Fruit fly (Drosophila melanogaster) whole organism, embryonic: ENCODE data around the gene Ugt35A1.

ENCODE experiments used
- BtbVII ChIP-seq: fragments of 200-800 bp; sonication (Bioruptor generic); optimal IDR thresholded peaks from 3 replicates; lab custom pipeline; 2017; ENCODE audit warnings: missing biosample characterization, mild to moderate bottlenecking, missing genetic modification characterization
- CG12219 ChIP-seq: fragments of 200-800 bp; sonication (Bioruptor generic); optimal IDR thresholded peaks from 3 replicates; lab custom pipeline; 2018; ENCODE audit warnings: missing biosample characterization, mild to moderate bottlenecking, missing genetic modification characterization
- CG12769 ChIP-seq: fragments of 200-800 bp; sonication (Bioruptor generic); optimal IDR thresholded peaks from 2 replicates; lab custom pipeline; 2019; ENCODE audit warnings: missing biosample characterization, mild to moderate bottlenecking, missing genetic modification characterization, moderate library complexity
- CG12942 ChIP-seq: fragments of 200-800 bp; sonication (Bioruptor generic); optimal IDR thresholded peaks from 3 replicates; lab custom pipeline; 2016; ENCODE audit warnings: missing biosample characterization, missing genetic modification characterization
- CG13287 ChIP-seq: fragments of 200-800 bp; sonication (Bioruptor generic); IDR thresholded peaks from 2 replicates; pipeline ENCODE4 v1.3.6; 2022; ENCODE audit warnings: missing biosample characterization, missing genetic modification characterization; ENCODE audit not compliant: partially characterized antibody
- CG14014 ChIP-seq: fragments of 200-800 bp; sonication (Bioruptor generic); IDR thresholded peaks from 2 replicates; pipeline ENCODE4 v1.3.6; 2022; ENCODE audit warnings: missing biosample characterization, missing genetic modification characterization
- CG15269 ChIP-seq: fragments of 200-800 bp; sonication (Bioruptor generic); optimal IDR thresholded peaks from 2 replicates; lab custom pipeline; 2018; ENCODE audit warnings: missing biosample characterization, mild to moderate bottlenecking, missing genetic modification characterization, moderate library complexity
- CG15514 ChIP-seq: fragments of 200-800 bp; sonication (Bioruptor generic); optimal IDR thresholded peaks from 3 replicates; lab custom pipeline; 2017; ENCODE audit warnings: missing biosample characterization, missing genetic modification characterization, mild to moderate bottlenecking, moderate library complexity, missing genetic modification reagents
- CG2116 ChIP-seq: fragments of 200-800 bp; sonication (Bioruptor generic); optimal IDR thresholded peaks from 3 replicates; lab custom pipeline; 2018; ENCODE audit warnings: missing biosample characterization, mild to moderate bottlenecking, missing genetic modification characterization
- CG3281 ChIP-seq: fragments of 200-800 bp; sonication (Bioruptor generic); optimal IDR thresholded peaks from 3 replicates; lab custom pipeline; 2017; ENCODE audit warnings: missing biosample characterization, mild to moderate bottlenecking, missing genetic modification characterization
- CG34376 ChIP-seq: fragments of 200-800 bp; sonication (Bioruptor generic); optimal IDR thresholded peaks from 2 replicates; lab custom pipeline; 2018; ENCODE audit warnings: missing biosample characterization, mild to moderate bottlenecking, missing genetic modification characterization
- CG42726 ChIP-seq: fragments of 200-800 bp; sonication (Bioruptor generic); IDR thresholded peaks from 2 replicates; pipeline ENCODE4 v1.3.6; 2022; ENCODE audit warnings: missing biosample characterization, missing genetic modification characterization; ENCODE audit not compliant: partially characterized antibody
- CG7357 ChIP-seq: fragments of 200-800 bp; sonication (Bioruptor generic); IDR thresholded peaks from 3 replicates; pipeline ENCODE4 v1.3.6; 2022; ENCODE audit warnings: missing biosample characterization, missing genetic modification characterization
- CG9932 ChIP-seq: fragments of 200-800 bp; sonication (Bioruptor generic); IDR thresholded peaks from 2 replicates; pipeline ENCODE4 v1.3.6; 2022; ENCODE audit warnings: missing biosample characterization, missing genetic modification characterization
- Dll ChIP-seq: fragments of 200-800 bp; sonication (Bioruptor generic); IDR thresholded peaks from 4 replicates; pipeline ENCODE4 v1.3.6; 2022; ENCODE audit warnings: missing biosample characterization, missing genetic modification characterization; ENCODE audit not compliant: partially characterized antibody
- GATAe ChIP-seq: fragments of 200-800 bp; sonication (Bioruptor generic); conservative IDR thresholded peaks from 2 replicates; pipeline ENCODE4 v1.3.6; 2022; ENCODE audit warnings: missing biosample characterization, missing genetic modification characterization
- Jarid2 ChIP-seq: fragments of 200-800 bp; sonication (Bioruptor generic); optimal IDR thresholded peaks from 3 replicates; lab custom pipeline; 2017; ENCODE audit warnings: mild to moderate bottlenecking, missing biosample characterization, missing genetic modification reagents, missing genetic modification characterization
- MBD-R2 ChIP-seq: fragments of 200-800 bp; sonication (Bioruptor generic); IDR thresholded peaks from 2 replicates; pipeline ENCODE4 v1.3.6; 2022; ENCODE audit warnings: missing biosample characterization, missing genetic modification characterization
- Meics ChIP-seq: fragments of 200-800 bp; sonication (Bioruptor generic); optimal IDR thresholded peaks from 2 replicates; lab custom pipeline; 2017; ENCODE audit warnings: missing biosample characterization, mild to moderate bottlenecking, missing genetic modification characterization
- NFAT ChIP-seq: fragments of 200-800 bp; sonication (Bioruptor generic); IDR thresholded peaks from 2 replicates; pipeline ENCODE4 v1.3.6; 2022; ENCODE audit warnings: missing biosample characterization, missing genetic modification characterization
- Pdp1 ChIP-seq, 2 experiments: fragments of 200-800 bp; sonication (Bioruptor generic); optimal IDR thresholded peaks; 3 replicates each; lab custom pipeline; 2016; ENCODE audit warnings: missing biosample characterization in 2 of 2, missing genetic modification characterization in 2 of 2, mild to moderate bottlenecking in 1 of 2, moderate library complexity in 1 of 2
- caup ChIP-seq: fragments of 200-800 bp; sonication (Bioruptor generic); optimal IDR thresholded peaks from 3 replicates; lab custom pipeline; 2017; ENCODE audit warnings: missing biosample characterization, mild to moderate bottlenecking, missing genetic modification characterization, moderate library complexity; ENCODE audit not compliant: severe bottlenecking
- chinmo ChIP-seq: fragments of 200-800 bp; sonication (Bioruptor generic); IDR thresholded peaks from 4 replicates; pipeline ENCODE4 v1.3.6; 2022; ENCODE audit warnings: missing biosample characterization, missing genetic modification characterization; ENCODE audit not compliant: partially characterized antibody
- cwo ChIP-seq: fragments of 200-800 bp; sonication (Bioruptor generic); optimal IDR thresholded peaks from 3 replicates; lab custom pipeline; 2017; ENCODE audit warnings: missing biosample characterization, missing genetic modification characterization, mild to moderate bottlenecking, moderate library complexity, missing genetic modification reagents
- danr ChIP-seq: fragments of 200-800 bp; sonication (Bioruptor generic); IDR thresholded peaks from 2 replicates; pipeline ENCODE4 v1.3.6; 2022; ENCODE audit warnings: missing biosample characterization, missing genetic modification characterization
- exex ChIP-seq: fragments of 200-800 bp; sonication (Bioruptor generic); optimal IDR thresholded peaks from 4 replicates; lab custom pipeline; 2018; ENCODE audit warnings: missing biosample characterization, mild to moderate bottlenecking, missing genetic modification characterization, moderate library complexity
- fru ChIP-seq: fragments of >200 bp; optimal IDR thresholded peaks from 2 replicates; lab custom pipeline; 2017
- grn ChIP-seq: fragments of 200-800 bp; sonication (Bioruptor generic); optimal IDR thresholded peaks from 3 replicates; lab custom pipeline; 2017; ENCODE audit warnings: missing biosample characterization, missing genetic modification characterization
- insv ChIP-seq, 2 experiments: fragments of 200-800 bp; sonication (Bioruptor generic); optimal IDR thresholded peaks; 3 replicates each; lab custom pipeline; 2016 to 2018; ENCODE audit warnings: missing biosample characterization in 2 of 2, missing genetic modification characterization in 2 of 2
- kni ChIP-seq: fragments of 200-800 bp; sonication (Bioruptor generic); optimal IDR thresholded peaks from 3 replicates; lab custom pipeline; 2017; ENCODE audit warnings: mild to moderate bottlenecking, missing biosample characterization, missing genetic modification reagents, missing genetic modification characterization
- mirr ChIP-seq: fragments of 200-800 bp; sonication (Bioruptor generic); optimal IDR thresholded peaks from 3 replicates; lab custom pipeline; 2018; ENCODE audit warnings: missing biosample characterization, mild to moderate bottlenecking, missing genetic modification characterization
- pan ChIP-seq, 4 experiments: fragments of >200 bp in 3 of 4; fragments of 200-800 bp in 1 of 4; sonication (Bioruptor generic) in 1 of 4; optimal IDR thresholded peaks in 3 of 4; IDR thresholded peaks in 1 of 4; 2 replicates each; pipeline versions ENCODE4 v1.3.6 to Lab custom; 2017 to 2022; ENCODE audit warnings: missing biosample characterization in 2 of 4, missing genetic modification characterization in 2 of 4, mixed read lengths in 1 of 4
- psq ChIP-seq: fragments of 200-800 bp; sonication (Bioruptor generic); optimal IDR thresholded peaks from 2 replicates; lab custom pipeline; 2017; ENCODE audit warnings: missing biosample characterization, missing genetic modification characterization
- schlank ChIP-seq: fragments of 200-800 bp; sonication (Bioruptor generic); optimal IDR thresholded peaks from 2 replicates; lab custom pipeline; 2018; ENCODE audit warnings: missing biosample characterization, mild to moderate bottlenecking, missing genetic modification characterization
- sens ChIP-seq: fragments of 200-800 bp; sonication (Bioruptor generic); peaks from one replicate; lab custom pipeline; 2016; ENCODE audit warnings: missing biosample characterization, missing genetic modification characterization
- sug ChIP-seq: fragments of 200-800 bp; optimal IDR thresholded peaks from 2 replicates; lab custom pipeline; 2019; ENCODE audit warnings: missing biosample characterization, mild to moderate bottlenecking, missing genetic modification characterization, moderate library complexity
- vvl ChIP-seq: fragments of 200-800 bp; sonication (Bioruptor generic); IDR thresholded peaks from 2 replicates; pipeline ENCODE4 v1.3.6; 2022; ENCODE audit warnings: missing biosample characterization, missing genetic modification characterization
- zen2 ChIP-seq: fragments of 200-800 bp; sonication (Bioruptor generic); IDR thresholded peaks from 3 replicates; pipeline ENCODE4 v1.3.6; 2022; ENCODE audit warnings: missing biosample characterization, missing genetic modification characterization; ENCODE audit not compliant: partially characterized antibody

The Ugt35A1 gene

DNA sequence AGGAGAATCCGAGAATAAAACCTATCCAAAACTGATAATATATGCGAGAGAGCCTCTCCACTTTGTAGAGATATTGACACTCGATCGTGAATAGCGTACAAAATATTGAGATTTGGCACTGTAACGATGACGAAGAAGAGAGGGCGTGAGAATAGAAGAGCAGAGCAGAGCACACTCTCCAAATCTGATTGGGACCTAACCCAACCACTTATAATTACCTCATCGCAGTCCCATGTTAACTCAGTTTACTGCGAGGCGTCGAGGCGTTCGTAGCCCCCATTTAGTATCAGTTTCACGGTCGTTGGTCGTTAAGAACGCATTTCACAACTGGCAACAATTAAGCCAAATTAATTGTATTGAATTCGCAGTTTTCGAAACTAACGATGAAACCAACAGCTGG lies 15.6 kb downstream of the Ugt35A1 start, which contains the start of gene Ugt302C1 (continued):
- TF ChIP-seq CG14014 (GFP tag; lab: Robert Waterston, UW) (0 out of 2 replicates have a peak, but pooled peaks have one; percentile 40), CG9932 (GFP tag; lab: Robert Waterston, UW) (0 out of 2 replicates have a peak, but pooled peaks have one; percentile 10), CG42726 (GFP tag; lab: Robert Waterston, UW) (0 out of 2 replicates have a peak, but pooled peaks have one; percentile 11), Jarid2 (GFP tag; lab: Kevin White, UChicago) (peak; percentile 92), Pdp1 (GFP tag; optimal IDR thresholded peaks at IDR 0.05; lab: Kevin White, UChicago) (peak in 1 of 2 experiments; percentile 90), Dll (peak; percentile 44; the same call in 1 of the 4 replicates), CG12769 (peak; percentile 57), MBD-R2 (GFP tag; lab: Robert Waterston, UW) (peak; percentile 29; the same call in 1 of the 2 replicates), NFAT (GFP tag; lab: Robert Waterston, UW) (peak; percentile 56; the same call in 1 of the 2 replicates), insv (GFP tag; optimal IDR thresholded peaks at IDR 0.05; lab: Kevin White, UChicago) (peak in 1 of 2 experiments; percentile 13), zen2 (GFP tag; lab: Robert Waterston, UW) (0 out of 3 replicates have a peak, but pooled peaks have one; percentile 43), CG7357 (GFP tag; lab: Robert Waterston, UW) (no peak), BtbVII (GFP tag; lab: Kevin White, UChicago) (peak; percentile 34), sens (GFP tag; lab: Kevin White, UChicago) (peak; percentile 49), CG15514 (GFP tag; lab: Kevin White, UChicago) (peak; percentile 7), CG15269 (tag; lab: Kevin White, UChicago) (peak; percentile 8), grn (GFP tag; lab: Kevin White, UChicago) (peak; percentile 46), CG13287 (GFP tag; lab: Robert Waterston, UW) (peak; percentile 62; the same call in 1 of the 2 replicates), CG12219 (GFP tag; lab: Kevin White, UChicago) (no peak), kni (GFP tag; lab: Kevin White, UChicago) (peak; percentile 71), vvl (GFP tag; lab: Robert Waterston, UW) (no peak), Meics (GFP tag; lab: Kevin White, UChicago) (peak; percentile 9), CG3281 (GFP tag; lab: Kevin White, UChicago) (peak; percentile 37), chinmo (GFP tag; lab: Robert Waterston, UW) (peak; percentile 85; the same call in 2 of the 4 replicates), caup (GFP tag; lab: Kevin White, UChicago) (peak; percentile 35)

DNA sequence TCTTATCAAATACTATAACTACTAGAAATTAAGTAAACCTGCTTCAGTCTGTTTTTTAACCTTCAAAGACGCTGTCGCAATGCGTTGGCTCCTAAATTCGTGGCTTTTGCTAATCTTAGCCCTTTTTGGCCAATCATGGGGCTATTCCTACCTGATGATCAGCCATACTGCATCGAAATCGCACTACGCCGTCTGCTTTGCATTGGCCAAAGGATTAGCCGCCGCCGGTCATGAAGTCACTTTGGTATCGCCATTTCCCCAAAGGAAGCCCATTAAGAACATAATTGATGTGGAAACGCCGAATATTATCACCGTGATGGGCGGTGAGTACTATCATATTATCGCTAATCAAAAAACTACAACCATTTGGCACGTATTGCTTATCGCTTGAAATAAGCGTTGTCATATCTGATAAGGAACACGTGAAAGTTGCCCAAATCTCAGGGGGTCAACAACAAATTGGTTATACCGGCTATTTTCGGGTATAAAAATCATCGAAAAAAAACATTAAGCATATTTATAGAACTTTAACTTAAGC lies 17.8 kb downstream of the Ugt35A1 start, which contains the start of gene Ugt302E1:
Gene Ugt302E1 (plus strand): TSS at position 51 of the 538 bp plus-strand sequence.
- TF ChIP-seq chinmo (GFP tag; lab: Robert Waterston, UW) (no peak), schlank (tag; lab: Kevin White, UChicago) (no peak), kni (GFP tag; lab: Kevin White, UChicago) (no peak), CG12942 (no peak), exex (tag; lab: Kevin White, UChicago) (peak; percentile 87), grn (GFP tag; lab: Kevin White, UChicago) (peak; percentile 59), cwo (GFP tag; lab: Kevin White, UChicago) (peak; percentile 86), psq (GFP tag; lab: Kevin White, UChicago) (no peak), GATAe (peak; percentile 17; the same call in 1 of the 2 replicates), mirr (GFP tag; lab: Kevin White, UChicago) (peak; percentile 41), danr (no peak), sug (peak; percentile 58), pan (optimal IDR thresholded peaks at IDR 0.05; lab: Kevin White, UChicago) (no peak), pan (GFP tag; optimal IDR thresholded peaks at IDR 0.05 in 1 of 2, IDR thresholded peaks at IDR 0.05 in 1 of 2) (no peak), CG2116 (GFP tag; lab: Kevin White, UChicago) (no peak), fru (lab: Kevin White, UChicago) (no peak), CG34376 (peak; percentile 38)
